Worm (Caenorhabditis elegans) whole organism, L1 larva: Measurements from ENCODE around the gene unc-6.
"Not testable (repeated sequence)": the region's sequence is repeated elsewhere in the genome, so short reads cannot be mapped to it uniquely, and the experiment has no call there.

ENCODE experiments used
- aly-2 ChIP-seq: fragments of 150-350 bp; optimal IDR thresholded peaks from 2 replicates; lab custom pipeline; 2014; ENCODE audit warnings: missing biosample characterization, missing genetic modification characterization
- blmp-1 ChIP-seq: fragments of 150-350 bp; optimal IDR thresholded peaks from 2 replicates; lab custom pipeline; 2014; ENCODE audit warnings: missing biosample characterization, missing genetic modification characterization
- ceh-88 ChIP-seq: fragments of 200-800 bp; sonication (Bioruptor generic); IDR thresholded peaks from 2 replicates; pipeline ENCODE4 v1.3.6; 2022; ENCODE audit warnings: missing genetic modification characterization, missing compliant biosample characterization
- ces-1 ChIP-seq: fragments of 150-350 bp; optimal IDR thresholded peaks from 2 replicates; lab custom pipeline; 2014; ENCODE audit warnings: missing biosample characterization, missing genetic modification reagents, missing genetic modification characterization
- dpl-1 ChIP-seq, 3 experiments: fragments of 150-350 bp in 2 of 3; sonication (generic microtip) in 1 of 3; optimal IDR thresholded peaks; 2 replicates each; lab custom pipeline; 2014 to 2017; ENCODE audit warnings: missing biosample characterization in 3 of 3, missing genetic modification characterization in 3 of 3, missing genetic modification reagents in 3 of 3
- efl-1 ChIP-seq, 4 experiments: fragments of 150-350 bp; optimal IDR thresholded peaks in 3 of 4; peaks in 1 of 4; 1 replicate in 1 of 4; 2 replicates in 3 of 4; lab custom pipeline; 2014; ENCODE audit warnings: missing biosample characterization in 2 of 4, missing genetic modification characterization in 2 of 4, missing genetic modification reagents in 2 of 4
- elt-2 ChIP-seq: sonication (generic microtip); optimal IDR thresholded peaks from 2 replicates; lab custom pipeline; 2016; ENCODE audit warnings: missing genetic modification characterization, mild to moderate bottlenecking, inconsistent platforms, missing compliant biosample characterization, missing genetic modification reagents
- ets-5 ChIP-seq: fragments of 200-800 bp; sonication (Bioruptor generic); IDR thresholded peaks from 2 replicates; pipeline ENCODE4 v1.3.6; 2022; ENCODE audit warnings: missing genetic modification characterization, missing compliant biosample characterization
- fkh-10 ChIP-seq: sonication (generic microtip); optimal IDR thresholded peaks from 2 replicates; lab custom pipeline; 2017; ENCODE audit warnings: missing biosample characterization, missing genetic modification reagents, missing genetic modification characterization
- hlh-17 ChIP-seq: fragments of 200-800 bp; sonication (Bioruptor generic); optimal IDR thresholded peaks from 2 replicates; lab custom pipeline; 2018; ENCODE audit warnings: missing genetic modification characterization, mild to moderate bottlenecking, missing compliant biosample characterization, moderate library complexity, borderline replicate concordance
- hlh-4 ChIP-seq: sonication (generic microtip); optimal IDR thresholded peaks from 2 replicates; lab custom pipeline; 2016; ENCODE audit warnings: mild to moderate bottlenecking, missing genetic modification characterization, missing compliant biosample characterization
- lin-35 ChIP-seq, 2 experiments: fragments of 150-350 bp; optimal IDR thresholded peaks; 2 replicates each; lab custom pipeline; 2014; ENCODE audit warnings: missing biosample characterization in 2 of 2, missing genetic modification characterization in 2 of 2, missing genetic modification reagents in 2 of 2
- mep-1 ChIP-seq: fragments of 150-350 bp; optimal IDR thresholded peaks from 2 replicates; lab custom pipeline; 2014; ENCODE audit warnings: missing biosample characterization, missing genetic modification characterization
- nhr-19 ChIP-seq: fragments of 200-800 bp; sonication (Bioruptor generic); conservative IDR thresholded peaks from 2 replicates; pipeline ENCODE4 v1.3.6; 2022; ENCODE audit warnings: missing genetic modification characterization, missing compliant biosample characterization
- nhr-20 ChIP-seq: sonication (generic microtip); optimal IDR thresholded peaks from 2 replicates; lab custom pipeline; 2016; ENCODE audit warnings: mild to moderate bottlenecking, missing genetic modification characterization, missing compliant biosample characterization
- nhr-47 ChIP-seq: sonication (generic microtip); optimal IDR thresholded peaks from 2 replicates; lab custom pipeline; 2016; ENCODE audit warnings: mild to moderate bottlenecking, missing genetic modification characterization, moderate library complexity, missing compliant biosample characterization
- nhr-85 ChIP-seq: sonication (generic microtip); peaks from one replicate; lab custom pipeline; 2016; ENCODE audit warnings: missing genetic modification characterization, inconsistent platforms, missing compliant biosample characterization
- pqm-1 ChIP-seq: sonication (generic microtip); optimal IDR thresholded peaks from 3 replicates; lab custom pipeline; 2017; ENCODE audit warnings: missing biosample characterization, missing genetic modification characterization
- rnt-1 ChIP-seq: sonication (generic microtip); optimal IDR thresholded peaks from 2 replicates; lab custom pipeline; 2016; ENCODE audit warnings: mild to moderate bottlenecking, missing genetic modification characterization, moderate library complexity, missing compliant biosample characterization
- skn-1 ChIP-seq: fragments of 150-350 bp; optimal IDR thresholded peaks from 2 replicates; lab custom pipeline; 2014; ENCODE audit warnings: missing biosample characterization, missing genetic modification characterization
- snu-23 ChIP-seq: sonication (generic microtip); optimal IDR thresholded peaks from 2 replicates; lab custom pipeline; 2016; ENCODE audit warnings: missing genetic modification characterization, missing compliant biosample characterization
- sptf-1 ChIP-seq: fragments of 150-350 bp; optimal IDR thresholded peaks from 2 replicates; lab custom pipeline; 2014; ENCODE audit warnings: missing biosample characterization, missing genetic modification characterization
- sup-37 ChIP-seq: fragments of 200-800 bp; sonication (Bioruptor generic); optimal IDR thresholded peaks from 2 replicates; lab custom pipeline; 2018; ENCODE audit warnings: mild to moderate bottlenecking, missing genetic modification characterization, missing compliant biosample characterization
- swsn-7 ChIP-seq: sonication (generic microtip); optimal IDR thresholded peaks from 2 replicates; lab custom pipeline; 2016; ENCODE audit warnings: missing genetic modification characterization, missing compliant biosample characterization
- tbx-2 ChIP-seq: sonication (generic microtip); optimal IDR thresholded peaks from 2 replicates; lab custom pipeline; 2016; ENCODE audit warnings: missing genetic modification characterization, missing compliant biosample characterization
- tlp-1 ChIP-seq: fragments of 150-350 bp; optimal IDR thresholded peaks from 2 replicates; lab custom pipeline; 2014; ENCODE audit warnings: missing biosample characterization, missing genetic modification characterization
- zip-4 ChIP-seq: fragments of 200-800 bp; sonication (Bioruptor generic); optimal IDR thresholded peaks from 2 replicates; lab custom pipeline; 2018; ENCODE audit warnings: mild to moderate bottlenecking, missing genetic modification characterization, moderate library complexity, missing compliant biosample characterization
- ztf-11 ChIP-seq, 2 experiments: sonication (generic microtip); optimal IDR thresholded peaks; 2 replicates each; lab custom pipeline; 2016 to 2017; ENCODE audit warnings: missing genetic modification characterization in 2 of 2, missing biosample characterization in 1 of 2, missing compliant biosample characterization in 1 of 2

The unc-6 gene

ce11 chrX:6868669-6869068 is 20.8 kb upstream of the unc-6 start, which contains the start of gene C53B7.6:
C53B7.6 (minus strand) TSS chrX:6868769.
- not testable (repeated sequence) for TF ChIP-seq rnt-1 (tag; lab: Kevin White, UChicago); skn-1 (tag; lab: Kevin White, UChicago); ets-5

ce11 chrX:6874723-6875122 is 14.8 kb upstream of the unc-6 start, which contains the start of gene F41C6.4:
F41C6.4 (minus strand) TSS chrX:6874823.
- TF ChIP-seq hlh-17 (GFP tag; lab: Kevin White, UChicago) (no peak), snu-23 (GFP tag; lab: Kevin White, UChicago) (no peak), sptf-1 (tag; lab: Kevin White, UChicago) (no peak), swsn-7 (tag; lab: Kevin White, UChicago) (no peak), skn-1 (tag; lab: Kevin White, UChicago) (no peak)
- TF ChIP-seq, all 84 proteins: peak for 0

- TF ChIP-seq pqm-1 (tag; lab: Kevin White, UChicago) (no peak), nhr-20 (no peak), aly-2 (no peak), nhr-85 (tag; lab: Kevin White, UChicago) (no peak), tlp-1 (tag; lab: Kevin White, UChicago) (no peak), tbx-2 (tag; lab: Kevin White, UChicago) (no peak)
Measured at ce11 chrX:6875273-6875672, 14.2 kb upstream of the unc-6 start.

- no peak for TF ChIP-seq efl-1 (optimal IDR thresholded peaks at IDR 0.05; lab: Kevin White, UChicago)
- TF ChIP-seq efl-1 (GFP tag; optimal IDR thresholded peaks at IDR 0.05 in 1 of 2; lab: Kevin White, UChicago): peak in 1 of 2 experiments; percentile 46
- TF ChIP-seq blmp-1 (tag; lab: Kevin White, UChicago): no peak
Measured at ce11 chrX:6877436-6877835, 12.0 kb upstream of the unc-6 start, which contains the start of gene col-173. col-173 (minus strand) TSS chrX:6877536.

- not testable (repeated sequence) for TF ChIP-seq nhr-85 (tag; lab: Kevin White, UChicago); ces-1 (GFP tag; lab: Kevin White, UChicago); efl-1 (optimal IDR thresholded peaks at IDR 0.05; lab: Kevin White, UChicago); efl-1 (GFP tag; optimal IDR thresholded peaks at IDR 0.05 in 1 of 2; lab: Kevin White, UChicago)
Measured at ce11 chrX:6881795-6882194, 7.7 kb upstream of the unc-6 start, which contains the start of gene F41C6.6. F41C6.6 (minus strand) TSS chrX:6881895.

ce11 chrX:6884439-6884838 is 5.0 kb upstream of the unc-6 start:
- no peak for TF ChIP-seq sptf-1 (tag; lab: Kevin White, UChicago)

- TF ChIP-seq lin-35 (GFP tag; optimal IDR thresholded peaks at IDR 0.05; lab: Kevin White, UChicago) (peak in 1 of 2 experiments; percentile 3), ceh-88 (GFP tag; lab: Robert Waterston, UW) (no peak), elt-2 (peak; percentile 71), sup-37 (GFP tag; lab: Kevin White, UChicago) (no peak), fkh-10 (GFP tag; lab: Kevin White, UChicago) (no peak), hlh-4 (no peak)
- TF ChIP-seq, all 84 proteins: peak for 2
Measured at ce11 chrX:6885227-6885853, 4.1 kb upstream of the unc-6 start, which contains the start of gene F41C6.7. F41C6.7 (minus strand) TSS chrX:6885277.

- TF ChIP-seq sup-37 (GFP tag; lab: Kevin White, UChicago): no peak
- TF ChIP-seq swsn-7 (tag; lab: Kevin White, UChicago): no peak
- TF ChIP-seq sptf-1 (tag; lab: Kevin White, UChicago): no peak
- TF ChIP-seq ztf-11 (tag; optimal IDR thresholded peaks at IDR 0.05; lab: Kevin White, UChicago): no peak
- no peak for TF ChIP-seq nhr-47 (tag; lab: Kevin White, UChicago)
- no peak for TF ChIP-seq mep-1
- TF ChIP-seq nhr-19 (GFP tag; lab: Robert Waterston, UW): no peak
- TF ChIP-seq dpl-1 (GFP tag; optimal IDR thresholded peaks at IDR 0.05; lab: Kevin White, UChicago): no peak
- TF ChIP-seq snu-23 (GFP tag; lab: Kevin White, UChicago): no peak
- no peak for TF ChIP-seq zip-4 (GFP tag; lab: Kevin White, UChicago)
- TF ChIP-seq efl-1 (optimal IDR thresholded peaks at IDR 0.05; lab: Kevin White, UChicago): no peak
- no peak for TF ChIP-seq efl-1 (GFP tag; optimal IDR thresholded peaks at IDR 0.05 in 1 of 2; lab: Kevin White, UChicago)
- TF ChIP-seq ces-1 (GFP tag; lab: Kevin White, UChicago): no peak
Measured at ce11 chrX:6888208-6888607, 1.3 kb upstream of the unc-6 start.
